Worm (Caenorhabditis elegans) whole organism, young adult: ENCODE results near the gene pch-2.

Experiments used
- B0019.2 ChIP-seq: fragments of 200-800 bp; sonication (Bioruptor generic); conservative IDR thresholded peaks from 2 replicates; pipeline ENCODE4 v1.3.6; 2022; ENCODE audit warnings: missing genetic modification reagents, missing genetic modification characterization, missing compliant biosample characterization
- C17E4.6 ChIP-seq: fragments of 200-800 bp; sonication (Bioruptor generic); IDR thresholded peaks from 2 replicates; pipeline ENCODE4 v1.3.6; 2022; ENCODE audit warnings: missing genetic modification reagents, missing genetic modification characterization, missing compliant biosample characterization
- F39B2.1 ChIP-seq: fragments of 200-800 bp; sonication (Bioruptor generic); IDR thresholded peaks from 2 replicates; pipeline ENCODE4 v1.3.6; 2022; ENCODE audit warnings: missing genetic modification reagents, missing genetic modification characterization, missing compliant biosample characterization
- F57A8.1 ChIP-seq: fragments of 200-800 bp; sonication (Bioruptor generic); optimal IDR thresholded peaks from 2 replicates; lab custom pipeline; 2018; ENCODE audit warnings: mild to moderate bottlenecking, missing genetic modification characterization, moderate library complexity, missing compliant biosample characterization
- T26A5.8 ChIP-seq: sonication (generic microtip); optimal IDR thresholded peaks from 2 replicates; lab custom pipeline; 2016; ENCODE audit warnings: missing genetic modification characterization, missing compliant biosample characterization
- Y56A3A.18 ChIP-seq: fragments of 200-800 bp; sonication (Bioruptor generic); IDR thresholded peaks from 2 replicates; pipeline ENCODE4 v1.3.6; 2022; ENCODE audit warnings: missing genetic modification reagents, missing genetic modification characterization, missing compliant biosample characterization
- ZK185.1 ChIP-seq: sonication (generic microtip); optimal IDR thresholded peaks from 2 replicates; lab custom pipeline; 2016; ENCODE audit warnings: mild to moderate bottlenecking, missing genetic modification characterization, missing compliant biosample characterization; ENCODE audit not compliant: poor library complexity, severe bottlenecking
- akir-1 ChIP-seq: fragments of 200-800 bp; sonication (Bioruptor generic); optimal IDR thresholded peaks from 2 replicates; lab custom pipeline; 2018; ENCODE audit warnings: mild to moderate bottlenecking, missing genetic modification characterization, moderate library complexity, missing compliant biosample characterization
- athp-1 ChIP-seq: sonication (generic microtip); optimal IDR thresholded peaks from 2 replicates; lab custom pipeline; 2017; ENCODE audit warnings: mild to moderate bottlenecking, missing genetic modification characterization, missing compliant biosample characterization
- bed-1 ChIP-seq: fragments of 200-800 bp; sonication (Bioruptor generic); IDR thresholded peaks from 2 replicates; pipeline ENCODE4 v1.3.6; 2022; ENCODE audit warnings: missing genetic modification reagents, missing genetic modification characterization, missing compliant biosample characterization
- bed-2 ChIP-seq: fragments of 200-800 bp; sonication (Bioruptor generic); IDR thresholded peaks from 2 replicates; pipeline ENCODE4 v1.3.6; 2022; ENCODE audit warnings: missing genetic modification reagents, missing genetic modification characterization, missing compliant biosample characterization
- cebp-1 ChIP-seq, 2 experiments: fragments of 200-800 bp in 1 of 2; sonication (Bioruptor generic) in 1 of 2; sonication (generic microtip) in 1 of 2; IDR thresholded peaks in 1 of 2; optimal IDR thresholded peaks in 1 of 2; 2 replicates each; pipeline versions ENCODE4 v1.3.6 to Lab custom; 2017 to 2022; ENCODE audit warnings: missing compliant biosample characterization in 2 of 2, missing genetic modification characterization in 2 of 2, mild to moderate bottlenecking in 1 of 2, missing genetic modification reagents in 1 of 2, moderate library complexity in 1 of 2
- cebp-2 ChIP-seq: fragments of 200-800 bp; sonication (Bioruptor generic); IDR thresholded peaks from 2 replicates; pipeline ENCODE4 v1.3.6; 2022; ENCODE audit warnings: missing genetic modification characterization, missing compliant biosample characterization
- ceh-100 ChIP-seq: fragments of 200-800 bp; sonication (Bioruptor generic); IDR thresholded peaks from 2 replicates; pipeline ENCODE4 v1.3.6; 2022; ENCODE audit warnings: missing genetic modification reagents, missing genetic modification characterization, missing compliant biosample characterization
- die-1 ChIP-seq: sonication (generic microtip); optimal IDR thresholded peaks from 2 replicates; lab custom pipeline; 2016; ENCODE audit warnings: missing genotype, mild to moderate bottlenecking, missing genetic modification characterization, missing compliant biosample characterization
- egl-18 ChIP-seq: fragments of 200-800 bp; sonication (Bioruptor generic); IDR thresholded peaks from 2 replicates; pipeline ENCODE4 v1.3.6; 2022; ENCODE audit warnings: missing genetic modification reagents, missing genetic modification characterization, missing compliant biosample characterization
- hmg-1.2 ChIP-seq: fragments of 200-800 bp; sonication (Bioruptor generic); IDR thresholded peaks from 2 replicates; pipeline ENCODE4 v1.3.6; 2022; ENCODE audit warnings: missing genetic modification reagents, missing genetic modification characterization, missing compliant biosample characterization
- hsf-1 ChIP-seq: fragments of 200-800 bp; sonication (Bioruptor generic); IDR thresholded peaks from 2 replicates; pipeline ENCODE4 v1.3.6; 2022; ENCODE audit warnings: missing genetic modification reagents, missing genetic modification characterization, missing compliant biosample characterization
- lin-54 ChIP-seq: fragments of 200-800 bp; sonication (Bioruptor generic); optimal IDR thresholded peaks from 2 replicates; lab custom pipeline; 2018; ENCODE audit warnings: mild to moderate bottlenecking, missing genetic modification characterization, missing compliant biosample characterization
- madf-10 ChIP-seq: sonication (generic microtip); optimal IDR thresholded peaks from 2 replicates; lab custom pipeline; 2016; ENCODE audit warnings: mild to moderate bottlenecking, missing genetic modification characterization, missing compliant biosample characterization
- madf-3 ChIP-seq: fragments of 200-800 bp; sonication (Bioruptor generic); IDR thresholded peaks from 2 replicates; pipeline ENCODE4 v1.3.6; 2022; ENCODE audit warnings: missing genetic modification reagents, missing genetic modification characterization, missing compliant biosample characterization
- mcd-1 ChIP-seq: fragments of 200-800 bp; sonication (Bioruptor generic); IDR thresholded peaks from 2 replicates; pipeline ENCODE4 v1.3.6; 2022; ENCODE audit warnings: missing genetic modification reagents, missing genetic modification characterization, missing compliant biosample characterization
- nhr-27 ChIP-seq: fragments of 200-800 bp; sonication (Bioruptor generic); optimal IDR thresholded peaks from 2 replicates; lab custom pipeline; 2018; ENCODE audit warnings: mild to moderate bottlenecking, missing genetic modification characterization, moderate library complexity, missing compliant biosample characterization
- nhr-80 ChIP-seq: sonication (generic microtip); optimal IDR thresholded peaks from 2 replicates; lab custom pipeline; 2016; ENCODE audit warnings: missing genetic modification characterization, missing compliant biosample characterization
- nhr-90 ChIP-seq: sonication (generic microtip); optimal IDR thresholded peaks from 2 replicates; lab custom pipeline; 2016; ENCODE audit warnings: missing genotype, mild to moderate bottlenecking, missing genetic modification characterization, missing compliant biosample characterization
- pbrm-1 ChIP-seq: fragments of 200-800 bp; sonication (Bioruptor generic); IDR thresholded peaks from 2 replicates; pipeline ENCODE4 v1.3.6; 2022; ENCODE audit warnings: missing genetic modification reagents, missing genetic modification characterization, missing compliant biosample characterization
- rec-8 ChIP-seq, 2 experiments: sonication (generic microtip); optimal IDR thresholded peaks; 2 replicates each; lab custom pipeline; 2016; ENCODE audit warnings: mild to moderate bottlenecking in 2 of 2, missing genetic modification characterization in 2 of 2, missing genetic modification reagents in 2 of 2, missing genotype in 2 of 2, missing biosample characterization in 1 of 2, missing compliant biosample characterization in 1 of 2, moderate library complexity in 1 of 2
- repo-1 ChIP-seq: sonication (generic microtip); optimal IDR thresholded peaks from 2 replicates; lab custom pipeline; 2017; ENCODE audit warnings: mild to moderate bottlenecking, missing genetic modification characterization, missing compliant biosample characterization
- rpc-1 ChIP-seq, 2 experiments: fragments of 150-350 bp in 1 of 2; sonication (generic microtip) in 1 of 2; optimal IDR thresholded peaks; 2 replicates each; lab custom pipeline; 2014 to 2018; ENCODE audit warnings: missing biosample characterization in 1 of 2, missing genetic modification characterization in 1 of 2, missing genetic modification reagents in 1 of 2, missing genotype in 1 of 2
- zim-3 ChIP-seq: sonication (generic microtip); optimal IDR thresholded peaks from 2 replicates; lab custom pipeline; 2017; ENCODE audit warnings: mild to moderate bottlenecking, missing genetic modification characterization, moderate library complexity, missing compliant biosample characterization
- ztf-26 ChIP-seq: sonication (generic microtip); optimal IDR thresholded peaks from 2 replicates; lab custom pipeline; 2017; ENCODE audit warnings: missing genetic modification characterization, missing compliant biosample characterization

pch-2 gene

ce11 chrII:8199803-8200202, 41.7 kb downstream of the pch-2 start:
- no peak for TF ChIP-seq mcd-1 (GFP tag; lab: Robert Waterston, UW)
- TF ChIP-seq bed-2 (GFP tag; lab: Robert Waterston, UW) = no peak
- TF ChIP-seq die-1 (tag; lab: Kevin White, UChicago) = no peak
- TF ChIP-seq repo-1 (tag; lab: Kevin White, UChicago) = no peak
- no peak for TF ChIP-seq lin-54 (GFP tag; lab: Kevin White, UChicago)
- no peak for TF ChIP-seq C17E4.6 (GFP tag; lab: Robert Waterston, UW)
- TF ChIP-seq madf-10 (tag; lab: Kevin White, UChicago) = no peak
- TF ChIP-seq egl-18 (GFP tag; lab: Robert Waterston, UW) = no peak
- no peak for TF ChIP-seq cebp-2
- TF ChIP-seq hmg-1.2 = no peak
- TF ChIP-seq madf-3 = no peak
- no peak for TF ChIP-seq F57A8.1
- TF ChIP-seq F39B2.1 (GFP tag; lab: Robert Waterston, UW) = no peak
- TF ChIP-seq rpc-1 (optimal IDR thresholded peaks at IDR 0.05; lab: Kevin White, UChicago) = no peak
- no peak for TF ChIP-seq rpc-1 (tag; optimal IDR thresholded peaks at IDR 0.05; lab: Kevin White, UChicago)

- TF ChIP-seq ceh-100 (GFP tag; lab: Robert Waterston, UW) (no peak), cebp-1 (GFP tag; IDR thresholded peaks at IDR 0.05; lab: Robert Waterston, UW) (no peak), cebp-1 (tag; optimal IDR thresholded peaks at IDR 0.05; lab: Kevin White, UChicago) (no peak), ZK185.1 (tag; lab: Kevin White, UChicago) (no peak), B0019.2 (no peak), bed-1 (GFP tag; lab: Robert Waterston, UW) (no peak), nhr-27 (tag; lab: Kevin White, UChicago) (no peak), rec-8 (tag; optimal IDR thresholded peaks at IDR 0.05; lab: Kevin White, UChicago) (no peak), ztf-26 (tag; lab: Kevin White, UChicago) (no peak), zim-3 (tag; lab: Kevin White, UChicago) (no peak), hsf-1 (GFP tag; lab: Robert Waterston, UW) (no peak), akir-1 (GFP tag; lab: Kevin White, UChicago) (no peak), bed-2 (GFP tag; lab: Robert Waterston, UW) (no peak), T26A5.8 (tag; lab: Kevin White, UChicago) (no peak), Y56A3A.18 (GFP tag; lab: Robert Waterston, UW) (no peak)
These were observed 45.9 kb downstream of the pch-2 start, which contains the start of gene col-76 for ce11 chrII:8204039-8204438. TSS of gene col-76 (plus strand) at chrII:8204339.

ce11 chrII:8205612-8206011, 47.5 kb downstream of the pch-2 start:
- TF ChIP-seq bed-1 (GFP tag; lab: Robert Waterston, UW) = no peak
- peak; percentile 48 for TF ChIP-seq nhr-80

- TF ChIP-seq akir-1 (GFP tag; lab: Kevin White, UChicago) (no peak), pbrm-1 (no peak), nhr-90 (tag; lab: Kevin White, UChicago) (no peak), zim-3 (tag; lab: Kevin White, UChicago) (no peak), athp-1 (tag; lab: Kevin White, UChicago) (no peak)
These were observed 51.3 kb downstream of the pch-2 start, which contains the start of gene M110.8 for ce11 chrII:8209476-8209875. TSS of gene M110.8 (minus strand) at chrII:8209576.
